Fruit fly (Drosophila melanogaster): ENCODE measurements around the gene Sod1.

The Sod1 gene

dm6 chr3L:11074043-11074853, 39.3 kb downstream of the Sod1 start, which contains the start of the genes Pfdn2 and Noc1 (continued):
- peak; percentile 47 for TF ChIP-seq Six4 (GFP tag; optimal IDR thresholded peaks at IDR 0.05)
- TF ChIP-seq CG9727 (GFP tag; optimal IDR thresholded peaks at IDR 0.05), result peak; percentile 39
- no peak for TF ChIP-seq tna (GFP tag; IDR thresholded peaks at IDR 0.05; ENCODE audit: partially characterized antibody)
- no peak for TF ChIP-seq CG31365 (tag; optimal IDR thresholded peaks at IDR 0.05)
- no peak for TF ChIP-seq CG34224 (GFP tag; IDR thresholded peaks at IDR 0.05; ENCODE audit: partially characterized antibody)
- TF ChIP-seq zf30C (GFP tag; optimal IDR thresholded peaks at IDR 0.05), result no peak
- no peak for TF ChIP-seq usp (GFP tag; optimal IDR thresholded peaks at IDR 0.05)
- TF ChIP-seq Scr (GFP tag; IDR thresholded peaks at IDR 0.05; ENCODE audit: partially characterized antibody), result no peak
- TF ChIP-seq CG9876 (GFP tag; optimal IDR thresholded peaks at IDR 0.05), result no peak
- TF ChIP-seq CG16863 (GFP tag; optimal IDR thresholded peaks at IDR 0.05), result no peak
- TF ChIP-seq en (GFP tag; optimal IDR thresholded peaks at IDR 0.05), result no peak
- TF ChIP-seq prd (optimal IDR thresholded peaks at IDR 0.05), result no peak
- TF ChIP-seq prd (GFP tag; IDR thresholded peaks at IDR 0.05), result peak; percentile 67
- TF ChIP-seq NC2β (GFP tag; optimal IDR thresholded peaks at IDR 0.05), result no peak
- no peak for TF ChIP-seq CG12769 (tag; optimal IDR thresholded peaks at IDR 0.05)
- TF ChIP-seq slbo (GFP tag; IDR thresholded peaks at IDR 0.05), result peak; percentile 80
- TF ChIP-seq CG15696 (tag; optimal IDR thresholded peaks at IDR 0.05), result peak; percentile 54
- TF ChIP-seq CG18476 (GFP tag; optimal IDR thresholded peaks at IDR 0.05), result no peak
- no peak for TF ChIP-seq CG6272 (GFP tag; IDR thresholded peaks at IDR 0.05)
- no peak for TF ChIP-seq CG3163 (GFP tag; optimal IDR thresholded peaks at IDR 0.05)
- no peak for TF ChIP-seq run (tag; optimal IDR thresholded peaks at IDR 0.05)
- peak; percentile 41 for TF ChIP-seq fd96Cb (tag; optimal IDR thresholded peaks at IDR 0.05)
- TF ChIP-seq CG14667 (GFP tag; IDR thresholded peaks at IDR 0.05), result peak; percentile 12; the same call in 1 of the 2 replicates
- peak; percentile 37 for TF ChIP-seq pzg (GFP tag; optimal IDR thresholded peaks at IDR 0.05)
- no peak for TF ChIP-seq CG2889 (GFP tag; IDR thresholded peaks at IDR 0.05)
- no peak for TF ChIP-seq CG17912 (GFP tag; optimal IDR thresholded peaks at IDR 0.05)
- TF ChIP-seq klu (GFP tag; IDR thresholded peaks at IDR 0.05), result no peak
- no peak for TF ChIP-seq Dfd (GFP tag; optimal IDR thresholded peaks at IDR 0.05)
- no peak for TF ChIP-seq CG11504 (tag; optimal IDR thresholded peaks at IDR 0.05)
- TF ChIP-seq CG4730 (GFP tag; IDR thresholded peaks at IDR 0.05), result no peak
- TF ChIP-seq CG2875 (GFP tag; optimal IDR thresholded peaks at IDR 0.05), result no peak
- no peak for TF ChIP-seq crc (GFP tag; optimal IDR thresholded peaks at IDR 0.05)
- no peak for TF ChIP-seq CG15601 (tag; optimal IDR thresholded peaks at IDR 0.05)
- TF ChIP-seq CG33557 (GFP tag; optimal IDR thresholded peaks at IDR 0.05), result peak; percentile 30
- no peak for TF ChIP-seq Lhr (GFP tag; optimal IDR thresholded peaks at IDR 0.05)
- no peak for TF ChIP-seq tio (GFP tag; optimal IDR thresholded peaks at IDR 0.05)
- no peak for TF ChIP-seq CG13296 (GFP tag; optimal IDR thresholded peaks at IDR 0.05)
- peak; percentile 61 for TF ChIP-seq az2 (GFP tag; optimal IDR thresholded peaks at IDR 0.05)
- no peak for TF ChIP-seq sens (GFP tag)
- no peak for TF ChIP-seq ci (GFP tag; IDR thresholded peaks at IDR 0.05)
- no peak for TF ChIP-seq Opbp (GFP tag; IDR thresholded peaks at IDR 0.05; ENCODE audit: partially characterized antibody)
- no peak for TF ChIP-seq HLH4C (GFP tag; IDR thresholded peaks at IDR 0.05; ENCODE audit: partially characterized antibody)
- no peak for TF ChIP-seq lov (optimal IDR thresholded peaks at IDR 0.05)
- TF ChIP-seq lov (GFP tag; IDR thresholded peaks at IDR 0.05), result no peak
- peak; percentile 55; the same call in 1 of the 3 replicates for TF ChIP-seq Aef1 (GFP tag; IDR thresholded peaks at IDR 0.05)
- TF ChIP-seq CG15073 (GFP tag; optimal IDR thresholded peaks at IDR 0.05), result no peak
- TF ChIP-seq corto (GFP tag; optimal IDR thresholded peaks at IDR 0.05), result no peak
- TF ChIP-seq CG8944 (GFP tag; optimal IDR thresholded peaks at IDR 0.05), result no peak
- no peak for TF ChIP-seq gcm2 (GFP tag; optimal IDR thresholded peaks at IDR 0.05)
- TF ChIP-seq Pdp1 (GFP tag; optimal IDR thresholded peaks at IDR 0.05), result peak in 1 of 2 experiments; percentile 3

All from whole organism, embryonic.